5 fruit fly cellular contexts compared by ENCODE assay signal in the genomic region with DNA sequence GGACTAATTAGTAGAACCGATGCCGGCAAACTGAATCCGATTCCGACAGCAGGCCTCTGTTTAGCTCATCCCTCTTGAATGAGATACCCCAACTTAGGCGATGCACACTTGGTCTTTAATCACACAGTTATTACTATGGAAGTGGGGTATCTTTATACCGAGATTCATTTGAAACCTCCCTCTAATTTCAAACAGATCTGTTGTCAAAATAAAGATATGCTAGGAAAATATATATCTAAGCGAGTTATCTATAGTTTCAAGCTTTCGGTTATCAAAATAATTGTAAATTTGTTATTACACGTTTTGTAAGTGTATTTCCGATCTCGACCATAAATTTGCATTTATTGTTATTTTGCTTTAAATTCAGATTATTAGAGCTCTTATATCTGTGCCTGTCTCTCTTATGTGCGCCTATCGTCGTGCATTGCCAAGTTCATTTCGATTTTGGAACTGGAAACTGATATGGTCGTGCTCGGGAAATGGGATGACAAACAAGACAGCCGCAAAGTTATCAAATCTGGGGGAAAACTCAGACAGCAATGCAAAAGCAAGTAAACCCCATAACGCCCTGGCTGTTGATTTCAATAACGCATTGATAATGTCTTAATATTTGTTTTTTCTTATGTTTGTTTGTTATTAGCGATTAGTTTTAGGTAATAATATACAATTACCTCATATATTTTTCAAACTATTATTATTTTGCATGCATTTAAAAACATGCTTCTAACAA.
TF ChIP-seq lines count a peak whose summit lies in the region.

CG13795 (minus strand) TSS at position 31 of the 730 bp plus-strand sequence.

- TF ChIP-seq CTCF in whole organism, embryonic (GFP tag; optimal IDR thresholded peaks at IDR 0.05; lab: Kevin White, UChicago) = no peak

TF ChIP-seq in whole organism, adult, 20 proteins besides CTCF, POLR2A, EP300 and RAD21 (continues in another document):
- TF ChIP-seq kay (GFP tag; lab: Kevin White, UChicago; ENCODE audit: borderline replicate concordance) (no peak), CG7045 (GFP tag; optimal IDR thresholded peaks at IDR 0.05; lab: Kevin White, UChicago) (peak; percentile 13), Mnt (GFP tag; optimal IDR thresholded peaks at IDR 0.05; lab: Kevin White, UChicago) (no peak), CG5204 (GFP tag; optimal IDR thresholded peaks at IDR 0.05; lab: Kevin White, UChicago) (no peak), toe (GFP tag; optimal IDR thresholded peaks at IDR 0.05; lab: Kevin White, UChicago) (peak; percentile 6), CG14711 (tag; optimal IDR thresholded peaks at IDR 0.05; lab: Kevin White, UChicago) (no peak), Hr96 (GFP tag; optimal IDR thresholded peaks at IDR 0.05; lab: Kevin White, UChicago) (peak; percentile 46), pad (GFP tag; optimal IDR thresholded peaks at IDR 0.05; lab: Kevin White, UChicago) (peak; percentile 5), cnc (optimal IDR thresholded peaks at IDR 0.05; lab: Kevin White, UChicago) (no peak), Clk (GFP tag; optimal IDR thresholded peaks at IDR 0.05; lab: Kevin White, UChicago) (no peak), CG11617 (GFP tag; optimal IDR thresholded peaks at IDR 0.05; lab: Kevin White, UChicago) (peak; percentile 13), CG1620 (GFP tag; optimal IDR thresholded peaks at IDR 0.05; lab: Kevin White, UChicago) (no peak), CG33017 (tag; optimal IDR thresholded peaks at IDR 0.05; lab: Kevin White, UChicago) (peak; percentile 52), Crg-1 (GFP tag; optimal IDR thresholded peaks at IDR 0.05; lab: Kevin White, UChicago) (no peak), bab1 (GFP tag; optimal IDR thresholded peaks at IDR 0.05; lab: Kevin White, UChicago) (no peak), tj (GFP tag; optimal IDR thresholded peaks at IDR 0.05; lab: Kevin White, UChicago) (no peak), ovo (GFP tag; optimal IDR thresholded peaks at IDR 0.05; lab: Kevin White, UChicago) (no peak)

TF ChIP-seq in whole organism, embryonic, 481 proteins besides CTCF, POLR2A, EP300 and RAD21:
- no peak for TF ChIP-seq CG13123 (GFP tag; optimal IDR thresholded peaks at IDR 0.05; lab: Kevin White, UChicago)
- TF ChIP-seq CG16779 (GFP tag; IDR thresholded peaks at IDR 0.05; lab: Robert Waterston, UW) = no peak
- TF ChIP-seq gem (tag; optimal IDR thresholded peaks at IDR 0.05; lab: Kevin White, UChicago) = peak; percentile 38
- peak; percentile 13 for TF ChIP-seq CoRest (tag; optimal IDR thresholded peaks at IDR 0.05; lab: Kevin White, UChicago)
- TF ChIP-seq D19A (tag; optimal IDR thresholded peaks at IDR 0.05; lab: Kevin White, UChicago) = peak; percentile 93
- no peak for TF ChIP-seq Opbp (GFP tag; IDR thresholded peaks at IDR 0.05; lab: Robert Waterston, UW; ENCODE audit: partially characterized antibody)
- TF ChIP-seq CG34376 (GFP tag; optimal IDR thresholded peaks at IDR 0.05; lab: Kevin White, UChicago) = no peak
- TF ChIP-seq CG12769 (tag; optimal IDR thresholded peaks at IDR 0.05; lab: Kevin White, UChicago) = no peak
- peak; percentile 15 for TF ChIP-seq Ets65A (GFP tag; lab: Kevin White, UChicago)
- TF ChIP-seq CG30020 (tag; optimal IDR thresholded peaks at IDR 0.05; lab: Kevin White, UChicago) = no peak

TF ChIP-seq in whole organism, prepupa, 60 proteins besides CTCF, POLR2A, EP300 and RAD21:
- TF ChIP-seq Hr39 (GFP tag; optimal IDR thresholded peaks at IDR 0.05; lab: Kevin White, UChicago) (peak; percentile 37), lz (GFP tag; optimal IDR thresholded peaks at IDR 0.05; lab: Kevin White, UChicago) (peak; percentile 11), dac (GFP tag; optimal IDR thresholded peaks at IDR 0.05; lab: Kevin White, UChicago) (no peak), OdsH (GFP tag; optimal IDR thresholded peaks at IDR 0.05; lab: Kevin White, UChicago) (peak; percentile 20), CG31627 (GFP tag; optimal IDR thresholded peaks at IDR 0.05; lab: Kevin White, UChicago) (no peak), CG10669 (GFP tag; optimal IDR thresholded peaks at IDR 0.05; lab: Kevin White, UChicago) (peak; percentile 24), CG32006 (GFP tag; optimal IDR thresholded peaks at IDR 0.05; lab: Kevin White, UChicago) (peak; percentile 8), svp (GFP tag; lab: Kevin White, UChicago) (peak; percentile 70), esn (GFP tag; optimal IDR thresholded peaks at IDR 0.05; lab: Kevin White, UChicago) (no peak)

TF ChIP-seq in whole organism, pupa, 21 proteins besides CTCF, POLR2A, EP300 and RAD21:
- no peak for TF ChIP-seq D1 (tag; optimal IDR thresholded peaks at IDR 0.05; lab: Kevin White, UChicago)
- no peak for TF ChIP-seq Pif1A (GFP tag; optimal IDR thresholded peaks at IDR 0.05; lab: Kevin White, UChicago)
- TF ChIP-seq Ets98B (GFP tag; IDR thresholded peaks at IDR 0.05; lab: Robert Waterston, UW) = no peak
- TF ChIP-seq CG32121 (GFP tag; IDR thresholded peaks at IDR 0.05; lab: Robert Waterston, UW) = no peak
- TF ChIP-seq EcR (GFP tag; optimal IDR thresholded peaks at IDR 0.05; lab: Kevin White, UChicago) = no peak
- no peak for TF ChIP-seq CG15710 (tag; optimal IDR thresholded peaks at IDR 0.05; lab: Kevin White, UChicago)
- TF ChIP-seq CG34367 (tag; optimal IDR thresholded peaks at IDR 0.05; lab: Kevin White, UChicago) = no peak
- TF ChIP-seq CG13204 (GFP tag; optimal IDR thresholded peaks at IDR 0.05; lab: Kevin White, UChicago) = no peak
- TF ChIP-seq CG14655 (GFP tag; optimal IDR thresholded peaks at IDR 0.05; lab: Kevin White, UChicago) = peak; percentile 17

TF ChIP-seq in whole organism, wandering third instar larva, 38 proteins besides CTCF, POLR2A, EP300 and RAD21:
- peak; percentile 24 for TF ChIP-seq ey (GFP tag; optimal IDR thresholded peaks at IDR 0.05; lab: Kevin White, UChicago)
- TF ChIP-seq br (GFP tag; optimal IDR thresholded peaks at IDR 0.05; lab: Kevin White, UChicago) = peak; percentile 28
- TF ChIP-seq Dif (GFP tag; optimal IDR thresholded peaks at IDR 0.05; lab: Kevin White, UChicago; ENCODE audit: partially characterized antibody) = no peak
- no peak for TF ChIP-seq Hnf4 (GFP tag; optimal IDR thresholded peaks at IDR 0.05; lab: Kevin White, UChicago)
- TF ChIP-seq Rel (GFP tag; optimal IDR thresholded peaks at IDR 0.05; lab: Kevin White, UChicago) = no peak
- peak; percentile 95 for TF ChIP-seq Rel (tag; optimal IDR thresholded peaks at IDR 0.05; lab: Kevin White, UChicago)
- peak; percentile 48 for TF ChIP-seq rgr (GFP tag; optimal IDR thresholded peaks at IDR 0.05; lab: Kevin White, UChicago)
- TF ChIP-seq sage (GFP tag; optimal IDR thresholded peaks at IDR 0.05; lab: Kevin White, UChicago) = no peak
- no peak for TF ChIP-seq Hr83 (GFP tag; optimal IDR thresholded peaks at IDR 0.05; lab: Kevin White, UChicago; ENCODE audit: poor library complexity, severe bottlenecking)
- TF ChIP-seq OdsH (GFP tag; optimal IDR thresholded peaks at IDR 0.05; lab: Kevin White, UChicago) = no peak
- TF ChIP-seq h (GFP tag; optimal IDR thresholded peaks at IDR 0.05; lab: Kevin White, UChicago) = peak; percentile 28
- peak; percentile 43 for TF ChIP-seq fru (GFP tag; optimal IDR thresholded peaks at IDR 0.05; lab: Kevin White, UChicago)
- no peak for TF ChIP-seq tai (GFP tag; optimal IDR thresholded peaks at IDR 0.05; lab: Kevin White, UChicago)
- no peak for TF ChIP-seq pan (optimal IDR thresholded peaks at IDR 0.05; lab: Kevin White, UChicago)
